Fruit fly (Drosophila melanogaster) whole organism, embryonic: ENCODE data around the gene EloB.

ENCODE experiments used
- ATbp ChIP-seq: fragments of 200-800 bp; sonication (Bioruptor generic); optimal IDR thresholded peaks from 2 replicates; lab custom pipeline; 2017; ENCODE audit warnings: missing biosample characterization, mild to moderate bottlenecking, missing genetic modification characterization, missing genetic modification reagents
- Atf-2 ChIP-seq: fragments of 200-800 bp; sonication (Bioruptor generic); optimal IDR thresholded peaks from 2 replicates; lab custom pipeline; 2016; ENCODE audit warnings: missing biosample characterization, missing genetic modification characterization
- B-H2 ChIP-seq: fragments of 200-800 bp; sonication (Bioruptor generic); optimal IDR thresholded peaks from 2 replicates; lab custom pipeline; 2018; ENCODE audit warnings: missing biosample characterization, mild to moderate bottlenecking, missing genetic modification characterization
- CG1024 ChIP-seq: fragments of 200-800 bp; sonication (Bioruptor generic); IDR thresholded peaks from 2 replicates; pipeline ENCODE4 v1.3.6; 2022; ENCODE audit warnings: missing biosample characterization, missing genetic modification characterization
- CG10267 ChIP-seq: fragments of 200-800 bp; sonication (Bioruptor generic); optimal IDR thresholded peaks from 2 replicates; lab custom pipeline; 2018; ENCODE audit warnings: missing biosample characterization, mild to moderate bottlenecking, missing genetic modification characterization, moderate library complexity
- CG10274 ChIP-seq: fragments of 200-800 bp; sonication (Bioruptor generic); optimal IDR thresholded peaks from 3 replicates; lab custom pipeline; 2017; ENCODE audit warnings: missing biosample characterization, mild to moderate bottlenecking, missing genetic modification characterization
- CG1233 ChIP-seq: fragments of 200-800 bp; sonication (Bioruptor generic); optimal IDR thresholded peaks from 4 replicates; lab custom pipeline; 2018; ENCODE audit warnings: missing biosample characterization, mild to moderate bottlenecking, missing genetic modification characterization
- CG14667 ChIP-seq: fragments of 200-800 bp; sonication (Bioruptor generic); IDR thresholded peaks from 2 replicates; pipeline ENCODE4 v1.3.6; 2022; ENCODE audit warnings: missing biosample characterization, missing genetic modification characterization
- CG1529 ChIP-seq: fragments of 200-800 bp; sonication (Bioruptor generic); optimal IDR thresholded peaks from 3 replicates; lab custom pipeline; 2018; ENCODE audit warnings: missing biosample characterization, missing genetic modification characterization
- CG15514 ChIP-seq: fragments of 200-800 bp; sonication (Bioruptor generic); optimal IDR thresholded peaks from 3 replicates; lab custom pipeline; 2017; ENCODE audit warnings: missing biosample characterization, missing genetic modification characterization, mild to moderate bottlenecking, moderate library complexity, missing genetic modification reagents
- CG1603 ChIP-seq: fragments of 200-800 bp; sonication (Bioruptor generic); optimal IDR thresholded peaks from 2 replicates; lab custom pipeline; 2019; ENCODE audit warnings: missing biosample characterization, mild to moderate bottlenecking, missing genetic modification characterization, moderate library complexity
- CG18599 ChIP-seq: fragments of 200-800 bp; sonication (Bioruptor generic); optimal IDR thresholded peaks from 3 replicates; lab custom pipeline; 2017; ENCODE audit warnings: missing biosample characterization, missing genetic modification characterization, mild to moderate bottlenecking, moderate library complexity, missing genetic modification reagents
- CG18619 ChIP-seq: fragments of 200-800 bp; sonication (Bioruptor generic); optimal IDR thresholded peaks from 3 replicates; lab custom pipeline; 2017; ENCODE audit warnings: missing biosample characterization, mild to moderate bottlenecking, missing genetic modification characterization
- CG2875 ChIP-seq: fragments of 200-800 bp; sonication (Bioruptor generic); optimal IDR thresholded peaks from 2 replicates; lab custom pipeline; 2017; ENCODE audit warnings: missing biosample characterization, mild to moderate bottlenecking, missing genetic modification characterization, missing genetic modification reagents
- CG42726 ChIP-seq: fragments of 200-800 bp; sonication (Bioruptor generic); IDR thresholded peaks from 2 replicates; pipeline ENCODE4 v1.3.6; 2022; ENCODE audit warnings: missing biosample characterization, missing genetic modification characterization; ENCODE audit not compliant: partially characterized antibody
- CG4707 ChIP-seq: fragments of 200-800 bp; sonication (Bioruptor generic); optimal IDR thresholded peaks from 2 replicates; lab custom pipeline; 2018; ENCODE audit warnings: missing biosample characterization, mild to moderate bottlenecking, missing genetic modification characterization, moderate library complexity
- CG6254 ChIP-seq: fragments of 200-800 bp; sonication (Bioruptor generic); optimal IDR thresholded peaks from 3 replicates; lab custom pipeline; 2017; ENCODE audit warnings: mild to moderate bottlenecking, missing biosample characterization, missing genetic modification reagents, missing genetic modification characterization
- CG7786 ChIP-seq: fragments of 200-800 bp; sonication (Bioruptor generic); optimal IDR thresholded peaks from 2 replicates; lab custom pipeline; 2016; ENCODE audit warnings: missing biosample characterization, missing genetic modification characterization
- CG8089 ChIP-seq: fragments of 200-800 bp; sonication (Bioruptor generic); optimal IDR thresholded peaks from 3 replicates; lab custom pipeline; 2016; ENCODE audit warnings: missing biosample characterization, missing genetic modification characterization
- CG8944 ChIP-seq: fragments of 200-800 bp; sonication (Bioruptor generic); optimal IDR thresholded peaks from 3 replicates; lab custom pipeline; 2016; ENCODE audit warnings: missing biosample characterization, missing genetic modification characterization
- CG9876 ChIP-seq: fragments of 200-800 bp; sonication (Bioruptor generic); optimal IDR thresholded peaks from 2 replicates; lab custom pipeline; 2016; ENCODE audit warnings: missing biosample characterization, missing genetic modification characterization
- D19B ChIP-seq: fragments of 200-800 bp; sonication (Bioruptor generic); optimal IDR thresholded peaks from 2 replicates; lab custom pipeline; 2017; ENCODE audit warnings: missing biosample characterization, mild to moderate bottlenecking, missing genetic modification characterization
- Dp ChIP-seq: fragments of 200-800 bp; sonication (Bioruptor generic); optimal IDR thresholded peaks from 2 replicates; lab custom pipeline; 2018; ENCODE audit warnings: missing biosample characterization, mild to moderate bottlenecking, missing genetic modification characterization, moderate library complexity
- Gsc ChIP-seq: fragments of 200-800 bp; sonication (Bioruptor generic); IDR thresholded peaks from 2 replicates; pipeline ENCODE4 v1.3.6; 2022; ENCODE audit warnings: missing biosample characterization, missing genetic modification characterization
- H15 ChIP-seq: fragments of 200-800 bp; sonication (Bioruptor generic); IDR thresholded peaks from 3 replicates; pipeline ENCODE4 v1.3.6; 2022; ENCODE audit warnings: missing biosample characterization, missing genetic modification characterization
- HLH4C ChIP-seq: fragments of 200-800 bp; sonication (Bioruptor generic); IDR thresholded peaks from 3 replicates; pipeline ENCODE4 v1.3.6; 2022; ENCODE audit warnings: missing biosample characterization, missing genetic modification characterization; ENCODE audit not compliant: partially characterized antibody
- Hr3 ChIP-seq: fragments of 200-800 bp; sonication (Bioruptor generic); optimal IDR thresholded peaks from 3 replicates; lab custom pipeline; 2016; ENCODE audit warnings: missing biosample characterization, missing genetic modification characterization
- Hr51 ChIP-seq, 2 experiments: fragments of 200-800 bp; sonication (Bioruptor generic); optimal IDR thresholded peaks; 2 replicates in 1 of 2; 3 replicates in 1 of 2; lab custom pipeline; 2016 to 2018; ENCODE audit warnings: missing biosample characterization in 2 of 2, missing genetic modification characterization in 2 of 2, mild to moderate bottlenecking in 1 of 2, moderate library complexity in 1 of 2
- Mad ChIP-seq: fragments of 200-800 bp; sonication (Bioruptor generic); optimal IDR thresholded peaks from 2 replicates; lab custom pipeline; 2016; ENCODE audit warnings: missing biosample characterization, missing genetic modification characterization
- Neu2 ChIP-seq: fragments of 200-800 bp; sonication (Bioruptor generic); optimal IDR thresholded peaks from 3 replicates; lab custom pipeline; 2016; ENCODE audit warnings: missing biosample characterization, missing genetic modification characterization, borderline replicate concordance
- Sox100B ChIP-seq: fragments of 200-800 bp; sonication (Bioruptor generic); optimal IDR thresholded peaks from 3 replicates; lab custom pipeline; 2018; ENCODE audit warnings: missing biosample characterization, mild to moderate bottlenecking, missing genetic modification characterization
- ash1 ChIP-seq: fragments of 200-800 bp; sonication (Bioruptor generic); optimal IDR thresholded peaks from 2 replicates; lab custom pipeline; 2018; ENCODE audit warnings: missing biosample characterization, mild to moderate bottlenecking, missing genetic modification characterization
- bsh ChIP-seq, 2 experiments: fragments of 200-800 bp; sonication (Bioruptor generic); optimal IDR thresholded peaks; 2 replicates each; lab custom pipeline; 2017 to 2018; ENCODE audit warnings: mild to moderate bottlenecking in 2 of 2, missing biosample characterization in 2 of 2, missing genetic modification characterization in 2 of 2, moderate library complexity in 1 of 2
- chm ChIP-seq: fragments of 200-800 bp; sonication (Bioruptor generic); IDR thresholded peaks from 2 replicates; pipeline ENCODE4 v1.3.6; 2022; ENCODE audit warnings: missing biosample characterization, missing genetic modification characterization
- dmrt11E ChIP-seq: fragments of 200-800 bp; sonication (Bioruptor generic); optimal IDR thresholded peaks from 3 replicates; lab custom pipeline; 2018; ENCODE audit warnings: missing biosample characterization, mild to moderate bottlenecking, missing genetic modification characterization, moderate library complexity
- dysf ChIP-seq: fragments of 200-800 bp; sonication (Bioruptor generic); IDR thresholded peaks from 3 replicates; pipeline ENCODE4 v1.3.6; 2022; ENCODE audit warnings: missing biosample characterization, missing genetic modification characterization
- fru ChIP-seq: fragments of >200 bp; optimal IDR thresholded peaks from 2 replicates; lab custom pipeline; 2017
- gfzf ChIP-seq: fragments of 200-800 bp; sonication (Bioruptor generic); optimal IDR thresholded peaks from 2 replicates; lab custom pipeline; 2016; ENCODE audit warnings: missing biosample characterization, mild to moderate bottlenecking, missing genetic modification characterization, moderate library complexity
- h ChIP-seq: fragments of >200 bp; optimal IDR thresholded peaks from 2 replicates; lab custom pipeline; 2017
- jigr1 ChIP-seq: fragments of 200-800 bp; sonication (Bioruptor generic); IDR thresholded peaks from 3 replicates; pipeline ENCODE4 v1.3.6; 2022; ENCODE audit warnings: missing biosample characterization, missing genetic modification characterization
- nerfin-1 ChIP-seq: fragments of 200-800 bp; sonication (Bioruptor generic); optimal IDR thresholded peaks from 3 replicates; lab custom pipeline; 2019; ENCODE audit warnings: missing biosample characterization, mild to moderate bottlenecking, missing genetic modification characterization, moderate library complexity
- nmo ChIP-seq: fragments of 200-800 bp; sonication (Bioruptor generic); optimal IDR thresholded peaks from 2 replicates; lab custom pipeline; 2018; ENCODE audit warnings: missing biosample characterization, mild to moderate bottlenecking, missing genetic modification characterization, moderate library complexity
- unpg ChIP-seq: fragments of 200-800 bp; sonication (Bioruptor generic); optimal IDR thresholded peaks from 3 replicates; lab custom pipeline; 2018; ENCODE audit warnings: missing biosample characterization, mild to moderate bottlenecking, missing genetic modification characterization, moderate library complexity
- vfl ChIP-seq: fragments of 200-800 bp; sonication (Bioruptor generic); optimal IDR thresholded peaks from 2 replicates; lab custom pipeline; 2016; ENCODE audit warnings: missing biosample characterization, missing genetic modification characterization
- vnd ChIP-seq: fragments of 200-800 bp; sonication (Bioruptor generic); IDR thresholded peaks from 3 replicates; pipeline ENCODE4 v1.3.6; 2022; ENCODE audit warnings: missing biosample characterization, missing genetic modification characterization; ENCODE audit not compliant: partially characterized antibody
- vvl ChIP-seq: fragments of 200-800 bp; sonication (Bioruptor generic); IDR thresholded peaks from 2 replicates; pipeline ENCODE4 v1.3.6; 2022; ENCODE audit warnings: missing biosample characterization, missing genetic modification characterization
- wek ChIP-seq: fragments of 200-800 bp; sonication (Bioruptor generic); optimal IDR thresholded peaks from 3 replicates; lab custom pipeline; 2018; ENCODE audit warnings: missing biosample characterization, mild to moderate bottlenecking, missing genetic modification characterization, moderate library complexity
- zen2 ChIP-seq: fragments of 200-800 bp; sonication (Bioruptor generic); IDR thresholded peaks from 3 replicates; pipeline ENCODE4 v1.3.6; 2022; ENCODE audit warnings: missing biosample characterization, missing genetic modification characterization; ENCODE audit not compliant: partially characterized antibody

The EloB gene

DNA sequence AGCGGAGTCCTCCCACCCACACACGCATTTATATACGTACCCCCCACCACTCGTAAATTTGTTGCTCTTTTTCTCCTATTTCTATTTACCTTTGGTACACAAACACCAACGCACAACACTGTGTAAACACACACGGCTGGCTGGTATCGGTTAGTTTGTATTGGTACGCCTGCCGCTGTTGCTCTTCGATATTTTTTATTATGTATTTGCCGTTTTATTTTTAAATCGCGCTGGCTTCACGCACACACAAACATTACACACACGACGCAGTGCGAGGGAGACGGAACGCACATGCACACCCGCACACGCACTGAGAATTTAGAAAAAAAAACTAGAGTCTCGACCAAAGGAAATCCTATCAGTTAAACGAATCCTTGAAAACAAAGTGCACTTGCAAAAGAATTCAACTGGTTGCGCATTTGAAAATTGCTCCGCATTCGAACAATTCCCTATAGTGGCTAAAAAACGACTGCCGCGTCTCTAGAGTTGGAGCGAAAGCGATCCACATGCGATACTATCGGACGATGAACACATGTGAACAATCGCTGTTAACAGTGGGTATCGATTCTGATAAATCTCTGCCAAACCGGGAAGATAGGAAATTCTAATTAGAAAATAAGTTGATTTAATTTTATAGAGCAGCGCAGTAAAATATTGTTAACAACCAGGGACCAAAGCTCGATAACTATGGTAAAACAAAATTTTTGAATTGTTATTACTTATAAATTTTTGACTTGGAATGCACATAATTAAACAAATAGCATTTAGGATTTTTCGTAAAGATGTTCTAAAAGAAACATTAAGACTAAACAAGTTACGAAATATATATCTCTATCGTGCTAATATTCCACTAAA is 28.8 kb downstream of the EloB start (continued):
- TF ChIP-seq CG18619 (GFP tag; lab: Kevin White, UChicago) (peak; percentile 50), CG10267 (tag; lab: Kevin White, UChicago) (peak; percentile 3), B-H2 (GFP tag; lab: Kevin White, UChicago) (peak; percentile 86), unpg (GFP tag; lab: Kevin White, UChicago) (peak; percentile 73), vvl (peak; percentile 64), CG7786 (GFP tag; lab: Kevin White, UChicago) (peak; percentile 65), CG6254 (GFP tag; lab: Kevin White, UChicago) (peak; percentile 69), Sox100B (GFP tag; lab: Kevin White, UChicago) (peak; percentile 67), CG15514 (GFP tag; lab: Kevin White, UChicago) (peak; percentile 71), CG8089 (GFP tag; lab: Kevin White, UChicago) (peak; percentile 24), vnd (GFP tag; lab: Robert Waterston, UW) (peak; percentile 93), H15 (no peak), gfzf (GFP tag; lab: Kevin White, UChicago) (peak; percentile 70), Neu2 (GFP tag; lab: Kevin White, UChicago) (no peak), D19B (GFP tag; lab: Kevin White, UChicago) (peak; percentile 25), zen2 (GFP tag; lab: Robert Waterston, UW) (peak; percentile 95), CG14667 (GFP tag; lab: Robert Waterston, UW) (no peak), ATbp (GFP tag; lab: Kevin White, UChicago) (peak; percentile 95), Dp (GFP tag; lab: Kevin White, UChicago) (peak; percentile 53), dysf (no peak; the same call in 2 of the 3 replicates), CG1603 (tag; lab: Kevin White, UChicago) (peak; percentile 70), CG1024 (GFP tag; lab: Robert Waterston, UW) (peak; percentile 22; the same call in 1 of the 2 replicates), nerfin-1 (tag; lab: Kevin White, UChicago) (peak; percentile 75), dmrt11E (tag; lab: Kevin White, UChicago) (peak; percentile 46), Hr51 (GFP tag; optimal IDR thresholded peaks at IDR 0.05; lab: Kevin White, UChicago) (peak; percentile 28 to 44), wek (GFP tag; lab: Kevin White, UChicago) (peak; percentile 94), vfl (peak; percentile 38), HLH4C (GFP tag; lab: Robert Waterston, UW) (peak; percentile 91), jigr1 (GFP tag; lab: Robert Waterston, UW) (no peak), h (lab: Kevin White, UChicago) (no peak), CG4707 (GFP tag; lab: Kevin White, UChicago) (peak; percentile 93), Gsc (GFP tag; lab: Robert Waterston, UW) (no peak), fru (lab: Kevin White, UChicago) (no peak), Atf-2 (GFP tag; lab: Kevin White, UChicago) (peak; percentile 41), chm (GFP tag; lab: Robert Waterston, UW) (peak; percentile 85), CG2875 (GFP tag; lab: Kevin White, UChicago) (peak; percentile 90), Mad (peak; percentile 33), Hr3 (GFP tag; lab: Kevin White, UChicago) (no peak), CG8944 (GFP tag; lab: Kevin White, UChicago) (peak; percentile 2), CG9876 (peak; percentile 38), CG10274 (GFP tag; lab: Kevin White, UChicago) (peak; percentile 61), bsh (GFP tag; optimal IDR thresholded peaks at IDR 0.05; lab: Kevin White, UChicago) (peak; percentile 57 to 75), CG18599 (peak; percentile 85), ash1 (GFP tag; lab: Kevin White, UChicago) (peak; percentile 92), CG42726 (peak; percentile 97), CG1233 (GFP tag; lab: Kevin White, UChicago) (peak; percentile 92), CG1529 (GFP tag; lab: Kevin White, UChicago) (peak; percentile 86), nmo (GFP tag; lab: Kevin White, UChicago) (peak; percentile 15)
